Worm (Caenorhabditis elegans) whole organism, mixed stage, embryonic: ENCODE data around the gene clec-60.

Source experiments
- ces-1 ChIP-seq: fragments of 150-350 bp; optimal IDR thresholded peaks from 2 replicates; lab custom pipeline; 2014; ENCODE audit warnings: missing biosample characterization, missing genetic modification reagents, missing genetic modification characterization
- drap-1 ChIP-seq: fragments of 200-800 bp; sonication (Bioruptor generic); optimal IDR thresholded peaks from 3 replicates; lab custom pipeline; 2018; ENCODE audit warnings: mild to moderate bottlenecking, missing genetic modification characterization, missing compliant biosample characterization
- nhr-237 ChIP-seq: fragments of 150-350 bp; optimal IDR thresholded peaks from 2 replicates; lab custom pipeline; 2014; ENCODE audit warnings: missing biosample characterization, missing genetic modification characterization
- unc-120 ChIP-seq: sonication (generic microtip); optimal IDR thresholded peaks from 2 replicates; lab custom pipeline; 2017; ENCODE audit warnings: missing genetic modification characterization, missing compliant biosample characterization; ENCODE audit not compliant: poor library complexity, severe bottlenecking
- unc-62 ChIP-seq: fragments of 150-350 bp; optimal IDR thresholded peaks from 2 replicates; lab custom pipeline; 2014; ENCODE audit warnings: missing biosample characterization, missing genetic modification reagents, missing genetic modification characterization

- TF ChIP-seq unc-62 (GFP tag; lab: Kevin White, UChicago): no peak
- no peak for TF ChIP-seq drap-1 (GFP tag; lab: Kevin White, UChicago)
- no peak for TF ChIP-seq nhr-237 (tag; lab: Kevin White, UChicago)
- TF ChIP-seq ces-1 (GFP tag; lab: Kevin White, UChicago): no peak
- TF ChIP-seq unc-120: no peak
These were observed 1.2 kb upstream of the clec-60 start for ce11 chrII:10482899-10483298.
